Worm (Caenorhabditis elegans) whole organism, early embryonic: Measurements from ENCODE around the gene D2024.1.

Source experiments
- F13C5.2 ChIP-seq: sonication (generic microtip); optimal IDR thresholded peaks from 2 replicates; lab custom pipeline; 2017; ENCODE audit warnings: mild to moderate bottlenecking, missing genetic modification characterization, inconsistent platforms, missing compliant biosample characterization
- aly-1 ChIP-seq: sonication (generic microtip); optimal IDR thresholded peaks from 2 replicates; lab custom pipeline; 2016; ENCODE audit warnings: missing genetic modification characterization, missing compliant biosample characterization
- sea-1 ChIP-seq: fragments of 200-800 bp; sonication (Bioruptor generic); conservative IDR thresholded peaks from 2 replicates; pipeline ENCODE4 v1.3.6; 2022; ENCODE audit warnings: missing genetic modification characterization, missing compliant biosample characterization

DNA sequence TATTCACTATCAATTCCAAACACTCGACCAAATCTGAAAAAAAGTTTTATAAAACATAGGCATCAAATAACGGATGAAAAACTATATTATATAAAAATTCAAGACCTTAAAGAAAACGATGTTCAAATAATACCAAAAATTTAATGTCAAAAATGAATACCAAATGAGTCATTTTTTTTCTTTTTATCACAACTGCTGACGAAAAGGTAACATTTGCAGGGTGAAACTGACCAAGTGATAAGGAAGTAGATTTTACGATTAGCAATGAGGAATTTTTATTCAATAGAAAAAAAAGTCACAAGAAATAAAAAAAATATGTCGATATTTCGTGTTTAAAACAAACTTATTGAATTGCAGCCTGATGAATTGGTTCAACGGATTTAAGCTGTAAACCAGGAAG is 38.5 kb downstream of the D2024.1 start, which contains the start of gene C06E4.8:
- no peak for TF ChIP-seq sea-1
- no peak for TF ChIP-seq F13C5.2 (tag; lab: Kevin White, UChicago)
- TF ChIP-seq aly-1 (tag; lab: Kevin White, UChicago) = no peak
